Fruit fly (Drosophila melanogaster) whole organism, embryonic: ENCODE data around the gene CG31204.

Experiments used
- Abd-B ChIP-seq: fragments of 200-800 bp; sonication (Bioruptor generic); optimal IDR thresholded peaks from 2 replicates; lab custom pipeline; 2018; ENCODE audit warnings: missing biosample characterization, mild to moderate bottlenecking, missing genetic modification characterization, moderate library complexity
- CG13894 ChIP-seq: fragments of 200-800 bp; sonication (Bioruptor generic); optimal IDR thresholded peaks from 3 replicates; lab custom pipeline; 2018; ENCODE audit warnings: missing biosample characterization, mild to moderate bottlenecking, missing genetic modification characterization, moderate library complexity
- CG15601 ChIP-seq: fragments of 200-800 bp; sonication (Bioruptor generic); optimal IDR thresholded peaks from 3 replicates; lab custom pipeline; 2019; ENCODE audit warnings: missing biosample characterization, mild to moderate bottlenecking, missing genetic modification characterization, moderate library complexity
- CG2678 ChIP-seq: fragments of 200-800 bp; sonication (Bioruptor generic); optimal IDR thresholded peaks from 3 replicates; lab custom pipeline; 2019; ENCODE audit warnings: missing biosample characterization, mild to moderate bottlenecking, missing genetic modification characterization, moderate library complexity
- CG31224 ChIP-seq: fragments of 200-800 bp; sonication (Bioruptor generic); IDR thresholded peaks from 2 replicates; pipeline ENCODE4 v1.3.6; 2022; ENCODE audit warnings: missing biosample characterization, missing genetic modification characterization
- CG32532 ChIP-seq: fragments of 200-800 bp; sonication (Bioruptor generic); IDR thresholded peaks from 2 replicates; pipeline ENCODE4 v1.3.6; 2022; ENCODE audit warnings: missing biosample characterization, missing genetic modification characterization
- CG3847 ChIP-seq: fragments of 200-800 bp; sonication (Bioruptor generic); IDR thresholded peaks from 2 replicates; pipeline ENCODE4 v1.3.6; 2022; ENCODE audit warnings: missing biosample characterization, missing genetic modification characterization
- CG6272 ChIP-seq: fragments of 200-800 bp; sonication (Bioruptor generic); IDR thresholded peaks from 2 replicates; pipeline ENCODE4 v1.3.6; 2022; ENCODE audit warnings: missing biosample characterization, missing genetic modification characterization
- CG7987 ChIP-seq: fragments of 200-800 bp; sonication (Bioruptor generic); optimal IDR thresholded peaks from 2 replicates; lab custom pipeline; 2018; ENCODE audit warnings: missing biosample characterization, mild to moderate bottlenecking, missing genetic modification characterization, moderate library complexity
- CG8359 ChIP-seq: fragments of 200-800 bp; sonication (Bioruptor generic); optimal IDR thresholded peaks from 2 replicates; lab custom pipeline; 2017; ENCODE audit warnings: missing biosample characterization, mild to moderate bottlenecking, missing genetic modification characterization, borderline replicate concordance
- CrebB ChIP-seq: fragments of 200-800 bp; sonication (Bioruptor generic); optimal IDR thresholded peaks from 3 replicates; lab custom pipeline; 2018; ENCODE audit warnings: missing biosample characterization, mild to moderate bottlenecking, missing genetic modification characterization
- Deaf1 ChIP-seq: fragments of 200-800 bp; optimal IDR thresholded peaks from 3 replicates; lab custom pipeline; 2019; ENCODE audit warnings: missing biosample characterization, mild to moderate bottlenecking, missing genetic modification characterization, moderate library complexity
- Dfd ChIP-seq, 2 experiments: fragments of >200 bp; optimal IDR thresholded peaks; 2 replicates each; lab custom pipeline; 2017; ENCODE audit warnings: missing biosample characterization in 2 of 2, missing genetic modification characterization in 2 of 2
- Drgx ChIP-seq: fragments of 200-800 bp; sonication (Bioruptor generic); IDR thresholded peaks from 2 replicates; pipeline ENCODE4 v1.3.6; 2022; ENCODE audit warnings: missing biosample characterization, missing genetic modification characterization
- Ets65A ChIP-seq: fragments of 200-800 bp; sonication (Bioruptor generic); peaks from one replicate; lab custom pipeline; 2016; ENCODE audit warnings: missing biosample characterization, missing genetic modification characterization
- Med ChIP-seq: fragments of 200-800 bp; sonication (Bioruptor generic); peaks from one replicate; lab custom pipeline; 2016; ENCODE audit warnings: missing biosample characterization, missing genetic modification characterization, mild to moderate bottlenecking, inconsistent platforms, moderate library complexity
- Oaz ChIP-seq: fragments of 200-800 bp; sonication (Bioruptor generic); IDR thresholded peaks from 2 replicates; pipeline ENCODE4 v1.3.6; 2022; ENCODE audit warnings: missing biosample characterization, missing genetic modification characterization
- Sry-β ChIP-seq: fragments of 200-800 bp; sonication (Bioruptor generic); optimal IDR thresholded peaks from 2 replicates; lab custom pipeline; 2018; ENCODE audit warnings: missing biosample characterization, mild to moderate bottlenecking, missing genetic modification characterization, moderate library complexity
- TFAM ChIP-seq: fragments of 200-800 bp; sonication (Bioruptor generic); optimal IDR thresholded peaks from 2 replicates; lab custom pipeline; 2017; ENCODE audit warnings: missing biosample characterization, missing genetic modification characterization, inconsistent platforms
- abd-A ChIP-seq: fragments of 200-800 bp; sonication (Bioruptor generic); optimal IDR thresholded peaks from 3 replicates; lab custom pipeline; 2019; ENCODE audit warnings: missing biosample characterization, mild to moderate bottlenecking, missing genetic modification characterization, moderate library complexity
- chinmo ChIP-seq: fragments of 200-800 bp; sonication (Bioruptor generic); IDR thresholded peaks from 4 replicates; pipeline ENCODE4 v1.3.6; 2022; ENCODE audit warnings: missing biosample characterization, missing genetic modification characterization; ENCODE audit not compliant: partially characterized antibody
- chm ChIP-seq: fragments of 200-800 bp; sonication (Bioruptor generic); IDR thresholded peaks from 2 replicates; pipeline ENCODE4 v1.3.6; 2022; ENCODE audit warnings: missing biosample characterization, missing genetic modification characterization
- cwo ChIP-seq: fragments of 200-800 bp; sonication (Bioruptor generic); optimal IDR thresholded peaks from 3 replicates; lab custom pipeline; 2017; ENCODE audit warnings: missing biosample characterization, missing genetic modification characterization, mild to moderate bottlenecking, moderate library complexity, missing genetic modification reagents
- dysf ChIP-seq: fragments of 200-800 bp; sonication (Bioruptor generic); IDR thresholded peaks from 3 replicates; pipeline ENCODE4 v1.3.6; 2022; ENCODE audit warnings: missing biosample characterization, missing genetic modification characterization
- ewg ChIP-seq: fragments of 200-800 bp; sonication (Bioruptor generic); optimal IDR thresholded peaks from 3 replicates; lab custom pipeline; 2017; ENCODE audit warnings: mild to moderate bottlenecking, missing biosample characterization, missing genetic modification reagents, missing genetic modification characterization
- eyg ChIP-seq: fragments of 200-800 bp; sonication (Bioruptor generic); optimal IDR thresholded peaks from 3 replicates; lab custom pipeline; 2016; ENCODE audit warnings: missing biosample characterization, missing genetic modification characterization
- fru ChIP-seq: fragments of >200 bp; optimal IDR thresholded peaks from 2 replicates; lab custom pipeline; 2017
- hkb ChIP-seq, 2 experiments: fragments of 200-800 bp in 1 of 2; fragments of >200 bp in 1 of 2; sonication (Bioruptor generic) in 1 of 2; IDR thresholded peaks in 1 of 2; optimal IDR thresholded peaks in 1 of 2; 2 replicates each; pipeline versions ENCODE4 v1.3.6 to Lab custom; 2017 to 2022; ENCODE audit warnings: missing biosample characterization in 1 of 2, missing genetic modification characterization in 1 of 2
- kni ChIP-seq: fragments of 200-800 bp; sonication (Bioruptor generic); optimal IDR thresholded peaks from 3 replicates; lab custom pipeline; 2017; ENCODE audit warnings: mild to moderate bottlenecking, missing biosample characterization, missing genetic modification reagents, missing genetic modification characterization
- lab ChIP-seq: fragments of 200-800 bp; sonication (Bioruptor generic); optimal IDR thresholded peaks from 3 replicates; lab custom pipeline; 2017; ENCODE audit warnings: missing biosample characterization, missing genetic modification characterization, mild to moderate bottlenecking, moderate library complexity, missing genetic modification reagents
- oc ChIP-seq: fragments of 200-800 bp; sonication (Bioruptor generic); optimal IDR thresholded peaks from 2 replicates; lab custom pipeline; 2018; ENCODE audit warnings: missing biosample characterization, mild to moderate bottlenecking, missing genetic modification characterization, moderate library complexity
- pan ChIP-seq, 4 experiments: fragments of >200 bp in 3 of 4; fragments of 200-800 bp in 1 of 4; sonication (Bioruptor generic) in 1 of 4; optimal IDR thresholded peaks in 3 of 4; IDR thresholded peaks in 1 of 4; 2 replicates each; pipeline versions ENCODE4 v1.3.6 to Lab custom; 2017 to 2022; ENCODE audit warnings: missing biosample characterization in 2 of 4, missing genetic modification characterization in 2 of 4, mixed read lengths in 1 of 4
- sd ChIP-seq: fragments of 200-800 bp; sonication (Bioruptor generic); optimal IDR thresholded peaks from 3 replicates; lab custom pipeline; 2018; ENCODE audit warnings: missing biosample characterization, mild to moderate bottlenecking, missing genetic modification characterization, moderate library complexity
- slbo ChIP-seq: fragments of 200-800 bp; sonication (Bioruptor generic); IDR thresholded peaks from 2 replicates; pipeline ENCODE4 v1.3.6; 2022; ENCODE audit warnings: missing biosample characterization, missing genetic modification characterization
- sr ChIP-seq: fragments of 200-800 bp; sonication (Bioruptor generic); IDR thresholded peaks from 3 replicates; pipeline ENCODE4 v1.3.6; 2022; ENCODE audit warnings: missing biosample characterization, missing genetic modification characterization
- sug ChIP-seq: fragments of 200-800 bp; optimal IDR thresholded peaks from 2 replicates; lab custom pipeline; 2019; ENCODE audit warnings: missing biosample characterization, mild to moderate bottlenecking, missing genetic modification characterization, moderate library complexity

CG31204 gene

dm6 chr3R:31393427-31393826 is at the start of gene CG31204:
TSS of gene CG31204 (minus strand) at chr3R:31393527.
- TF ChIP-seq eyg (GFP tag; lab: Kevin White, UChicago) (no peak), Oaz (GFP tag; lab: Robert Waterston, UW) (no peak), kni (GFP tag; lab: Kevin White, UChicago) (no peak), CG3847 (GFP tag; lab: Robert Waterston, UW) (no peak), CG31224 (GFP tag; lab: Robert Waterston, UW) (no peak), CrebB (tag; lab: Kevin White, UChicago) (no peak), CG15601 (tag; lab: Kevin White, UChicago) (no peak), TFAM (GFP tag; lab: Kevin White, UChicago) (no peak), CG6272 (GFP tag; lab: Robert Waterston, UW) (no peak)

- TF ChIP-seq CG7987 (peak; percentile 55), sug (peak; percentile 55), CG8359 (GFP tag; lab: Kevin White, UChicago) (no peak), chm (GFP tag; lab: Robert Waterston, UW) (no peak), lab (peak; percentile 55)
These were observed 49.7 kb upstream of the CG31204 start for dm6 chr3R:31443023-31443422.

- TF ChIP-seq ewg (GFP tag; lab: Kevin White, UChicago): no peak
- peak; percentile 61 for TF ChIP-seq Ets65A
These were observed 47.2 kb upstream of the CG31204 start for dm6 chr3R:31440561-31440960.

DNA sequence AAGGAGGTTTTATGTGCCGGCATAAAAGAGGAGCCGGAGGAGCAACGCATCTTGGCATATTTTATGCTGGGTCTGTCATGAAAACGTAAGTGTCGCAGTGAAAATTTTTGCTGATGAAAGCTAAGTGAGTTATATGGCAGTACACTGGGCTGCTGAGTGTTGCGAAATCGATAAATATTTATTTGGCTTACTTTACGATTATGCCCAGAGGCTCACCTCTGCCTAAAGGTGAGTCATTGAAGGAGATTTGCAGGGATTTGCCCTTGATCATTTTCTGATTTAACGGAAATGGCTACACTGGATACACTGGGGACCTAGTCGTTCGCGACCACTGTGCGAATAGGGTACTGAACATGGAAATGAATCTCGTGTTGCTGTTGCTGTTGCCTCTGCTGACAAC is 46.7 kb upstream of the CG31204 start:
- TF ChIP-seq Med (GFP tag; lab: Kevin White, UChicago) (peak; percentile 48), Ets65A (peak; percentile 86), dysf (GFP tag; lab: Robert Waterston, UW) (0 out of 3 replicates have a peak, but pooled peaks have one; percentile 12), Drgx (peak; percentile 66), fru (no peak), cwo (GFP tag; lab: Kevin White, UChicago) (no peak), slbo (peak; percentile 18; the same call in 1 of the 2 replicates), Dfd (GFP tag; optimal IDR thresholded peaks at IDR 0.05; lab: Kevin White, UChicago) (no peak)

dm6 chr3R:31438856-31439255 is 45.5 kb upstream of the CG31204 start:
- peak; percentile 56; the same call in 1 of the 3 replicates for TF ChIP-seq sr (GFP tag; lab: Robert Waterston, UW)
- TF ChIP-seq sd (tag; lab: Kevin White, UChicago): peak; percentile 11
- TF ChIP-seq abd-A: no peak
- no peak for TF ChIP-seq CG2678 (tag; lab: Kevin White, UChicago)
- TF ChIP-seq Sry-β: no peak
- peak; percentile 43 for TF ChIP-seq CG32532
- 0 out of 4 replicates have a peak, but pooled peaks have one; percentile 17 for TF ChIP-seq chinmo (GFP tag; lab: Robert Waterston, UW)
- TF ChIP-seq Med (GFP tag; lab: Kevin White, UChicago): peak; percentile 66
- peak; percentile 75 for TF ChIP-seq CG13894 (tag; lab: Kevin White, UChicago)
- TF ChIP-seq pan (optimal IDR thresholded peaks at IDR 0.05; lab: Kevin White, UChicago): no peak
- peak in 1 of 2 experiments; percentile 20 for TF ChIP-seq pan (GFP tag; optimal IDR thresholded peaks at IDR 0.05 in 1 of 2, IDR thresholded peaks at IDR 0.05 in 1 of 2)
- TF ChIP-seq oc (tag; lab: Kevin White, UChicago): peak; percentile 78
- no peak for TF ChIP-seq hkb (optimal IDR thresholded peaks at IDR 0.05; lab: Kevin White, UChicago)
- TF ChIP-seq hkb (GFP tag; IDR thresholded peaks at IDR 0.05; lab: Robert Waterston, UW): no peak
- TF ChIP-seq Deaf1: peak; percentile 3
- TF ChIP-seq Abd-B: no peak
